Fruit fly (Drosophila melanogaster): ENCODE results near the gene CG7992.

CG7992 gene

DNA sequence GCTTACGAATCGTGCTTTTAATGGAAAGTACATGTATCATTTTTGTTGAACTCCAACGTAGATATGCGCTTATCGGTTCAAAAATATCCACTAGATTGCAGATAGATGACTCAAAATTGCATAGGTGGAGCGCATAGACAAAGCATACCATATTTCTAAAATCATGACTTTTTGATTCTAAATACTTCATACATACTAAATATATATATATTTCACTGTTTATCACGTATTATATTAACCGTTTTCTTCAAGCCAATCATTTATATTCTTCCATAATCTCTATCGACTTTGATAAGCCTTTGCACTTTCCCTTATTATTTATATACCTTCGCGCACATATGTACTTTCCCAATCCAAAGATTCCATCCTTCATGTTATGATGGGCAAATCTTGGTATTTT lies 35.1 kb downstream of the CG7992 start, which contains the start of gene CG14195:
Gene CG14195 (minus strand): TSS at position 101 of the 400 bp plus-strand sequence.
- TF ChIP-seq unc-4 (GFP tag; IDR thresholded peaks at IDR 0.05; ENCODE audit: partially characterized antibody) (no peak), ase (GFP tag; IDR thresholded peaks at IDR 0.05) (no peak), CoRest (tag; optimal IDR thresholded peaks at IDR 0.05) (no peak), CHES-1-like (GFP tag; optimal IDR thresholded peaks at IDR 0.05) (no peak), Doc3 (GFP tag; IDR thresholded peaks at IDR 0.05; ENCODE audit: partially characterized antibody) (no peak), Antp (GFP tag; optimal IDR thresholded peaks at IDR 0.05) (no peak), Ada2b (GFP tag; IDR thresholded peaks at IDR 0.05) (no peak), CG11247 (GFP tag; IDR thresholded peaks at IDR 0.05) (no peak)

DNA sequence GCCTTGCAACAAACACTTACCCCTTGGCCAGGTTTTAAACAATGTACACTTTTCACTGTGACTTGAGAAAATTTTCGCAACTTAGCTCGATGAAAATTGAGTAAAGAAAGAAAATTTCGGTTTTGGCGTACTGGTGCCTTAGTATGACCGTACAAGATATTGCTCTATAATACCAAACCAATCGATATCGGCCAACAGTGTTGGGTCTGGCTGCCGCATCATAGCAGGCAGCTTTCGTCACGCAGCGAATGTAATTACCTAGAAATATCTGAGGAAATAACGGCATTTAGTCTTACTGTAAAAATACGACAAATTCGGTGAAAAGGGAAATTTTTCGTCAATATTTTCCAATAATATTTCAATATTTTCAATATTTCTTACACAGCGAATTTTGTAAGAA lies 39.0 kb downstream of the CG7992 start, which contains the start of gene Ulp1:
Gene Ulp1 (minus strand): TSS at position 174 of the 400 bp plus-strand sequence.
- TF ChIP-seq sug (tag; optimal IDR thresholded peaks at IDR 0.05) (peak; percentile 30), MESR4 (GFP tag; optimal IDR thresholded peaks at IDR 0.05) (peak; percentile 76), CG33557 (GFP tag; optimal IDR thresholded peaks at IDR 0.05) (no peak), Nf-YA (GFP tag; IDR thresholded peaks at IDR 0.05) (no peak), cas (GFP tag; IDR thresholded peaks at IDR 0.05) (no peak), fru (optimal IDR thresholded peaks at IDR 0.05) (no peak), crp (GFP tag; optimal IDR thresholded peaks at IDR 0.05) (no peak), ind (GFP tag; optimal IDR thresholded peaks at IDR 0.05) (peak; percentile 18), CG17912 (GFP tag; optimal IDR thresholded peaks at IDR 0.05) (peak; percentile 34), CG6654 (GFP tag; optimal IDR thresholded peaks at IDR 0.05) (no peak), HLH4C (GFP tag; IDR thresholded peaks at IDR 0.05; ENCODE audit: partially characterized antibody) (0 out of 3 replicates have a peak, but pooled peaks have one; percentile 25), CG13624 (GFP tag; optimal IDR thresholded peaks at IDR 0.05) (peak; percentile 43), CG6175 (GFP tag; IDR thresholded peaks at IDR 0.05) (no peak), CG9797 (GFP tag; optimal IDR thresholded peaks at IDR 0.05) (peak; percentile 80), kah (GFP tag; optimal IDR thresholded peaks at IDR 0.05) (no peak), D (optimal IDR thresholded peaks at IDR 0.05) (no peak), D (GFP tag; optimal IDR thresholded peaks at IDR 0.05) (no peak), Ets97D (GFP tag; optimal IDR thresholded peaks at IDR 0.05) (peak; percentile 80), Drgx (GFP tag; IDR thresholded peaks at IDR 0.05) (no peak), NC2β (GFP tag; optimal IDR thresholded peaks at IDR 0.05) (peak; percentile 2), CG12391 (tag; optimal IDR thresholded peaks at IDR 0.05) (peak; percentile 30), ato (GFP tag; IDR thresholded peaks at IDR 0.05; ENCODE audit: partially characterized antibody) (0 out of 2 replicates have a peak, but pooled peaks have one; percentile 38), bbx (GFP tag; IDR thresholded peaks at IDR 0.05; ENCODE audit: partially characterized antibody) (peak; percentile 45), CG12155 (GFP tag; optimal IDR thresholded peaks at IDR 0.05) (peak; percentile 3), Usf (GFP tag; optimal IDR thresholded peaks at IDR 0.05) (no peak), pzg (GFP tag; optimal IDR thresholded peaks at IDR 0.05) (peak; percentile 91), CG17186 (GFP tag; optimal IDR thresholded peaks at IDR 0.05) (peak; percentile 52), Atf3 (GFP tag; optimal IDR thresholded peaks at IDR 0.05) (no peak), CG2116 (GFP tag; optimal IDR thresholded peaks at IDR 0.05) (peak; percentile 65), CHES-1-like (GFP tag; optimal IDR thresholded peaks at IDR 0.05) (peak; percentile 38), esg (GFP tag; conservative IDR thresholded peaks at IDR 0.05) (no peak), dpn (GFP tag; optimal IDR thresholded peaks at IDR 0.05) (peak in 1 of 2 experiments; percentile 42), Trl (optimal IDR thresholded peaks at IDR 0.05) (no peak), Trl (GFP tag; optimal IDR thresholded peaks at IDR 0.05) (no peak), phol (tag; optimal IDR thresholded peaks at IDR 0.05) (peak; percentile 37), maf-S (GFP tag; optimal IDR thresholded peaks at IDR 0.05) (no peak), CG10462 (GFP tag; optimal IDR thresholded peaks at IDR 0.05) (peak; percentile 57), CG8924 (tag; optimal IDR thresholded peaks at IDR 0.05) (peak; percentile 5), Hr51 (GFP tag; optimal IDR thresholded peaks at IDR 0.05) (peak in 1 of 2 experiments; percentile 14), bsh (GFP tag; optimal IDR thresholded peaks at IDR 0.05) (no peak), CG34422 (GFP tag; IDR thresholded peaks at IDR 0.05) (0 out of 3 replicates have a peak, but pooled peaks have one; percentile 6), CG12769 (tag; optimal IDR thresholded peaks at IDR 0.05) (no peak)
